Fruit fly (Drosophila melanogaster): ENCODE results near the gene CG18809.

The CG18809 gene

dm6 chrX:19694792-19695558 is 49.2 kb downstream of the CG18809 start, which contains the start of gene CG14229 (continued):
- TF ChIP-seq CG6276 (GFP tag; optimal IDR thresholded peaks at IDR 0.05): no peak
- TF ChIP-seq vri (GFP tag; optimal IDR thresholded peaks at IDR 0.05): no peak
- TF ChIP-seq Blimp-1 (GFP tag; optimal IDR thresholded peaks at IDR 0.05): no peak
- peak; percentile 30 for TF ChIP-seq Sox102F (GFP tag; optimal IDR thresholded peaks at IDR 0.05)
- peak; percentile 61 for TF ChIP-seq CG15336 (GFP tag; IDR thresholded peaks at IDR 0.05)
- TF ChIP-seq Met (GFP tag; optimal IDR thresholded peaks at IDR 0.05): peak; percentile 29
- TF ChIP-seq Eip75B (GFP tag; optimal IDR thresholded peaks at IDR 0.05): no peak
- no peak for TF ChIP-seq Lpt (GFP tag; optimal IDR thresholded peaks at IDR 0.05)
- no peak for TF ChIP-seq CG9139 (GFP tag; optimal IDR thresholded peaks at IDR 0.05)

- TF ChIP-seq OdsH (GFP tag; optimal IDR thresholded peaks at IDR 0.05) (peak; percentile 84), CG11294 (GFP tag; IDR thresholded peaks at IDR 0.05) (peak; percentile 72), fd85E (GFP tag; optimal IDR thresholded peaks at IDR 0.05) (peak; percentile 51), acj6 (GFP tag; optimal IDR thresholded peaks at IDR 0.05) (peak; percentile 86), CG11902 (GFP tag; optimal IDR thresholded peaks at IDR 0.05) (peak; percentile 62), CG8119 (GFP tag; IDR thresholded peaks at IDR 0.05) (peak; percentile 86), CG15336 (GFP tag; IDR thresholded peaks at IDR 0.05) (peak; percentile 91), CG9139 (GFP tag; optimal IDR thresholded peaks at IDR 0.05) (no peak), CG3919 (GFP tag; optimal IDR thresholded peaks at IDR 0.05) (peak; percentile 87), vri (GFP tag; optimal IDR thresholded peaks at IDR 0.05) (no peak), lz (GFP tag; optimal IDR thresholded peaks at IDR 0.05) (peak; percentile 92), Met (GFP tag; optimal IDR thresholded peaks at IDR 0.05) (peak; percentile 18), dac (GFP tag; optimal IDR thresholded peaks at IDR 0.05) (peak; percentile 79), CG7368 (GFP tag; optimal IDR thresholded peaks at IDR 0.05) (peak; percentile 92), Gug (GFP tag; IDR thresholded peaks at IDR 0.05) (peak; percentile 80), CG6792 (GFP tag; optimal IDR thresholded peaks at IDR 0.05) (peak; percentile 87), fd59A (GFP tag; optimal IDR thresholded peaks at IDR 0.05) (peak; percentile 70), Sox102F (GFP tag; optimal IDR thresholded peaks at IDR 0.05) (peak; percentile 81), Sox14 (GFP tag; optimal IDR thresholded peaks at IDR 0.05) (peak; percentile 88), cyc (GFP tag; optimal IDR thresholded peaks at IDR 0.05) (peak; percentile 83), spab (GFP tag; optimal IDR thresholded peaks at IDR 0.05) (peak; percentile 65), Hr4 (GFP tag; optimal IDR thresholded peaks at IDR 0.05) (peak; percentile 86), dsx (GFP tag; optimal IDR thresholded peaks at IDR 0.05; ENCODE audit: poor library complexity, severe bottlenecking) (peak; percentile 78), CG8319 (GFP tag; optimal IDR thresholded peaks at IDR 0.05) (peak; percentile 69), Lpt (GFP tag; optimal IDR thresholded peaks at IDR 0.05) (peak; percentile 84), CG4318 (GFP tag; optimal IDR thresholded peaks at IDR 0.05) (no peak), fkh (GFP tag; optimal IDR thresholded peaks at IDR 0.05) (no peak), achi (GFP tag; optimal IDR thresholded peaks at IDR 0.05) (peak; percentile 83), CG32006 (GFP tag; optimal IDR thresholded peaks at IDR 0.05) (peak; percentile 89), CG31627 (GFP tag; optimal IDR thresholded peaks at IDR 0.05) (peak; percentile 88), CG16779 (tag; optimal IDR thresholded peaks at IDR 0.05) (peak; percentile 80), Eip75B (GFP tag; optimal IDR thresholded peaks at IDR 0.05) (peak; percentile 83), topi (GFP tag; optimal IDR thresholded peaks at IDR 0.05) (peak; percentile 90), Ets96B (tag; optimal IDR thresholded peaks at IDR 0.05) (peak; percentile 82), pdm3 (GFP tag; optimal IDR thresholded peaks at IDR 0.05) (peak; percentile 23), Eip78C (GFP tag) (peak; percentile 94), CG6163 (GFP tag; IDR thresholded peaks at IDR 0.05) (peak; percentile 91), CG10631 (GFP tag; optimal IDR thresholded peaks at IDR 0.05) (peak; percentile 66), CG11762 (GFP tag; optimal IDR thresholded peaks at IDR 0.05; ENCODE audit: insufficient read depth) (peak; percentile 59), Blimp-1 (GFP tag; optimal IDR thresholded peaks at IDR 0.05) (peak; percentile 67), Smox (GFP tag; optimal IDR thresholded peaks at IDR 0.05) (peak; percentile 80), ss (GFP tag; optimal IDR thresholded peaks at IDR 0.05) (peak; percentile 81 to 85), CG34406 (GFP tag; optimal IDR thresholded peaks at IDR 0.05) (peak; percentile 78), CG8632 (GFP tag; optimal IDR thresholded peaks at IDR 0.05) (peak; percentile 80)
Measured at dm6 chrX:19692951-19693698, 51.0 kb downstream of the CG18809 start, which contains the start of gene Mer. Mer (minus strand) TSS chrX:19693500.

All from whole organism, prepupa.